Worm (Caenorhabditis elegans) whole organism, L4 larva: ENCODE results near the gene K11H12.10.

ENCODE experiments used
- Y105C5A.15 ChIP-seq: fragments of 200-800 bp; sonication (Bioruptor generic); IDR thresholded peaks from 2 replicates; pipeline ENCODE4 v1.3.6; 2022; ENCODE audit warnings: missing genetic modification characterization, missing compliant biosample characterization
- Y48G9A.11 ChIP-seq: fragments of 200-800 bp; sonication (Bioruptor generic); IDR thresholded peaks from 2 replicates; pipeline ENCODE4 v1.3.6; 2022; ENCODE audit warnings: missing genetic modification reagents, missing genetic modification characterization, missing compliant biosample characterization
- ZK337.2 ChIP-seq: fragments of 200-800 bp; sonication (Bioruptor generic); IDR thresholded peaks from 2 replicates; pipeline ENCODE4 v1.3.6; 2022; ENCODE audit warnings: missing genetic modification reagents, missing genetic modification characterization, missing compliant biosample characterization
- aha-1 ChIP-seq: fragments of 150-350 bp; peaks from one replicate; lab custom pipeline; 2014; ENCODE audit warnings: missing biosample characterization, missing genetic modification characterization
- ama-1 ChIP-seq: fragments of 150-350 bp; optimal IDR thresholded peaks from 2 replicates; lab custom pipeline; 2014; ENCODE audit warnings: inconsistent platforms, mixed read lengths
- arid-1 ChIP-seq: fragments of 200-800 bp; sonication (Bioruptor generic); conservative IDR thresholded peaks from 2 replicates; pipeline ENCODE4 v1.3.6; 2022; ENCODE audit warnings: missing genetic modification reagents, missing genetic modification characterization, missing compliant biosample characterization
- attf-4 ChIP-seq: sonication (generic microtip); optimal IDR thresholded peaks from 3 replicates; lab custom pipeline; 2017; ENCODE audit warnings: missing biosample characterization, missing genetic modification characterization
- ceh-28 ChIP-seq: fragments of 150-350 bp; optimal IDR thresholded peaks from 2 replicates; lab custom pipeline; 2014; ENCODE audit warnings: missing biosample characterization, missing genetic modification reagents, missing genetic modification characterization
- ceh-62 ChIP-seq: sonication (generic microtip); optimal IDR thresholded peaks from 2 replicates; lab custom pipeline; 2017; ENCODE audit warnings: missing biosample characterization, missing genetic modification characterization
- daf-16 ChIP-seq, 3 experiments: sonication (generic microtip); optimal IDR thresholded peaks; 2 replicates each; lab custom pipeline; 2016 to 2017; ENCODE audit warnings: missing genetic modification characterization in 3 of 3, missing genetic modification reagents in 3 of 3, mild to moderate bottlenecking in 2 of 3, missing compliant biosample characterization in 2 of 3, missing biosample characterization in 1 of 3, moderate library complexity in 1 of 3
- daf-19 ChIP-seq: fragments of 200-800 bp; sonication (Bioruptor generic); conservative IDR thresholded peaks from 2 replicates; pipeline ENCODE4 v1.3.6; 2022; ENCODE audit warnings: missing genetic modification characterization, missing compliant biosample characterization
- daf-8 ChIP-seq: fragments of 200-800 bp; sonication (Bioruptor generic); IDR thresholded peaks from 2 replicates; pipeline ENCODE4 v1.3.6; 2022; ENCODE audit warnings: missing genetic modification characterization, missing compliant biosample characterization
- dmd-8 ChIP-seq: fragments of 200-800 bp; sonication (Bioruptor generic); IDR thresholded peaks from 2 replicates; pipeline ENCODE4 v1.3.6; 2022; ENCODE audit warnings: missing genetic modification characterization, missing compliant biosample characterization
- duxl-1 ChIP-seq: sonication (generic microtip); optimal IDR thresholded peaks from 2 replicates; lab custom pipeline; 2016; ENCODE audit warnings: mild to moderate bottlenecking, missing genetic modification characterization, moderate library complexity, missing compliant biosample characterization; ENCODE audit not compliant: poor library complexity
- egl-43 ChIP-seq: fragments of 200-800 bp; sonication (Bioruptor generic); IDR thresholded peaks from 2 replicates; pipeline ENCODE4 v1.3.6; 2022; ENCODE audit warnings: missing genetic modification reagents, missing genetic modification characterization, missing compliant biosample characterization
- hif-1 ChIP-seq, 2 experiments: sonication (generic microtip); optimal IDR thresholded peaks; 2 replicates each; lab custom pipeline; 2016 to 2017; ENCODE audit warnings: missing compliant biosample characterization in 2 of 2, missing genetic modification characterization in 2 of 2, missing genetic modification reagents in 2 of 2, missing genotype in 2 of 2, mild to moderate bottlenecking in 1 of 2
- hlh-30 ChIP-seq: sonication (generic microtip); optimal IDR thresholded peaks from 2 replicates; lab custom pipeline; 2017; ENCODE audit warnings: antibody characterized with exemption, mild to moderate bottlenecking, missing genetic modification characterization, missing compliant biosample characterization; ENCODE audit not compliant: insufficient read depth
- hmg-1.1 ChIP-seq: fragments of 200-800 bp; sonication (Bioruptor generic); IDR thresholded peaks from 2 replicates; pipeline ENCODE4 v1.3.6; 2022; ENCODE audit warnings: missing genetic modification reagents, missing genetic modification characterization, missing compliant biosample characterization
- jun-1 ChIP-seq: fragments of 150-350 bp; optimal IDR thresholded peaks from 2 replicates; lab custom pipeline; 2014; ENCODE audit warnings: missing biosample characterization, missing genetic modification reagents, missing genetic modification characterization
- lin-1 ChIP-seq: fragments of 200-800 bp; sonication (Bioruptor generic); IDR thresholded peaks from 2 replicates; pipeline ENCODE4 v1.3.6; 2022; ENCODE audit warnings: missing genetic modification reagents, missing genetic modification characterization, missing compliant biosample characterization
- lin-13 ChIP-seq: fragments of 150-350 bp; optimal IDR thresholded peaks from 2 replicates; lab custom pipeline; 2014; ENCODE audit warnings: missing biosample characterization, missing genetic modification reagents, missing genetic modification characterization
- lin-39 ChIP-seq: fragments of 150-350 bp; optimal IDR thresholded peaks from 2 replicates; lab custom pipeline; 2014; ENCODE audit warnings: missing biosample characterization, missing genetic modification reagents, missing genetic modification characterization
- lsy-2 ChIP-seq, 2 experiments: fragments of 150-350 bp in 1 of 2; sonication (generic microtip) in 1 of 2; optimal IDR thresholded peaks; 2 replicates each; lab custom pipeline; 2014 to 2017; ENCODE audit warnings: missing biosample characterization in 2 of 2, missing genetic modification characterization in 2 of 2
- mdl-1 ChIP-seq, 2 experiments: fragments of 150-350 bp in 1 of 2; sonication (generic microtip) in 1 of 2; optimal IDR thresholded peaks; 2 replicates each; lab custom pipeline; 2014 to 2017; ENCODE audit warnings: missing biosample characterization in 2 of 2, missing genetic modification characterization in 2 of 2
- mep-1 ChIP-seq: fragments of 150-350 bp; sonication (generic microtip); optimal IDR thresholded peaks from 3 replicates; lab custom pipeline; 2014; ENCODE audit warnings: missing biosample characterization, missing genetic modification characterization
- mes-2 ChIP-seq: sonication (generic microtip); optimal IDR thresholded peaks from 2 replicates; lab custom pipeline; 2016; ENCODE audit warnings: missing genotype, mild to moderate bottlenecking, missing genetic modification characterization, missing compliant biosample characterization; ENCODE audit not compliant: poor library complexity, severe bottlenecking
- mxl-3 ChIP-seq: fragments of 200-800 bp; sonication (Bioruptor generic); optimal IDR thresholded peaks from 2 replicates; lab custom pipeline; 2018; ENCODE audit warnings: mild to moderate bottlenecking, missing genetic modification characterization, missing compliant biosample characterization
- nhr-11 ChIP-seq: fragments of 150-350 bp; optimal IDR thresholded peaks from 2 replicates; lab custom pipeline; 2014; ENCODE audit warnings: missing biosample characterization, missing genetic modification characterization
- nhr-42 ChIP-seq: fragments of 200-800 bp; sonication (Bioruptor generic); IDR thresholded peaks from 2 replicates; pipeline ENCODE4 v1.3.6; 2022; ENCODE audit warnings: missing genetic modification characterization, missing compliant biosample characterization
- nhr-6 ChIP-seq: fragments of 150-350 bp; optimal IDR thresholded peaks from 2 replicates; lab custom pipeline; 2014; ENCODE audit warnings: missing biosample characterization, missing genetic modification characterization
- pha-4 ChIP-seq, 2 experiments: fragments of 150-350 bp in 1 of 2; fragments of 200-800 bp in 1 of 2; sonication (Bioruptor generic) in 1 of 2; IDR thresholded peaks in 1 of 2; optimal IDR thresholded peaks in 1 of 2; 2 replicates each; pipeline versions ENCODE4 v1.3.6 to Lab custom; 2014 to 2022; ENCODE audit warnings: missing genetic modification characterization in 2 of 2, missing genetic modification reagents in 2 of 2, missing biosample characterization in 1 of 2, missing compliant biosample characterization in 1 of 2
- pqm-1 ChIP-seq: sonication (generic microtip); optimal IDR thresholded peaks from 2 replicates; lab custom pipeline; 2017; ENCODE audit warnings: missing biosample characterization, missing genetic modification characterization
- rbr-2 ChIP-seq: sonication (generic microtip); optimal IDR thresholded peaks from 2 replicates; lab custom pipeline; 2016; ENCODE audit warnings: missing genotype, missing genetic modification characterization, missing compliant biosample characterization
- saeg-2 ChIP-seq: fragments of 200-800 bp; sonication (Bioruptor generic); IDR thresholded peaks from 2 replicates; pipeline ENCODE4 v1.3.6; 2022; ENCODE audit warnings: missing genetic modification reagents, missing genetic modification characterization, missing compliant biosample characterization
- set-16 ChIP-seq: fragments of 200-800 bp; sonication (Bioruptor generic); IDR thresholded peaks from 2 replicates; pipeline ENCODE4 v1.3.6; 2022; ENCODE audit warnings: missing genetic modification reagents, missing genetic modification characterization, missing compliant biosample characterization
- snpc-1.2 ChIP-seq: fragments of 200-800 bp; sonication (Bioruptor generic); IDR thresholded peaks from 2 replicates; pipeline ENCODE4 v1.3.6; 2022; ENCODE audit warnings: missing genetic modification reagents, missing genetic modification characterization, missing compliant biosample characterization
- snpc-4 ChIP-seq: fragments of 150-350 bp; optimal IDR thresholded peaks from 2 replicates; lab custom pipeline; 2014; ENCODE audit warnings: missing biosample characterization, missing genetic modification characterization
- unc-39 ChIP-seq: sonication (generic microtip); optimal IDR thresholded peaks from 2 replicates; lab custom pipeline; 2017; ENCODE audit warnings: missing biosample characterization, missing genetic modification characterization
- zfp-2 ChIP-seq: sonication (generic microtip); optimal IDR thresholded peaks from 2 replicates; lab custom pipeline; 2016; ENCODE audit warnings: mild to moderate bottlenecking, missing genetic modification characterization, missing compliant biosample characterization
- zfp-3 ChIP-seq: fragments of 200-800 bp; sonication (Bioruptor generic); conservative IDR thresholded peaks from 2 replicates; pipeline ENCODE4 v1.3.6; 2022; ENCODE audit warnings: missing genetic modification reagents, missing genetic modification characterization, missing compliant biosample characterization

The K11H12.10 gene

ce11 chrIV:657932-658331 lies 17.9 kb upstream of the K11H12.10 start (continued):
- TF ChIP-seq ZK337.2 (GFP tag; lab: Robert Waterston, UW) (no peak), daf-8 (GFP tag; lab: Robert Waterston, UW) (no peak), arid-1 (GFP tag; lab: Robert Waterston, UW) (peak; percentile 63; the same call in 1 of the 2 replicates), saeg-2 (GFP tag; lab: Robert Waterston, UW) (no peak), hif-1 (tag; optimal IDR thresholded peaks at IDR 0.05; lab: Kevin White, UChicago) (no peak), nhr-6 (tag; lab: Kevin White, UChicago) (no peak), zfp-3 (GFP tag; lab: Robert Waterston, UW) (no peak), Y48G9A.11 (peak; percentile 68), mdl-1 (tag; optimal IDR thresholded peaks at IDR 0.05; lab: Kevin White, UChicago) (peak in 1 of 2 experiments; percentile 32), mep-1 (tag; lab: Kevin White, UChicago) (peak; percentile 66), lin-1 (peak; percentile 48; the same call in 1 of the 2 replicates), pha-4 (GFP tag; IDR thresholded peaks at IDR 0.05; lab: Robert Waterston, UW) (0 out of 2 replicates have a peak, but pooled peaks have one; percentile 23), pha-4 (tag; optimal IDR thresholded peaks at IDR 0.05; lab: Kevin White, UChicago) (no peak), ceh-62 (no peak), dmd-8 (0 out of 2 replicates have a peak, but pooled peaks have one; percentile 52), zfp-2 (tag; lab: Kevin White, UChicago) (no peak), mes-2 (peak; percentile 78), lin-13 (GFP tag; lab: Kevin White, UChicago) (peak; percentile 61), daf-19 (GFP tag; lab: Robert Waterston, UW) (no peak), unc-39 (tag; lab: Kevin White, UChicago) (no peak), snpc-4 (tag; lab: Kevin White, UChicago) (peak; percentile 92), pqm-1 (tag; lab: Kevin White, UChicago) (no peak), hmg-1.1 (GFP tag; lab: Robert Waterston, UW) (peak; percentile 61; the same call in 1 of the 2 replicates), lsy-2 (tag; optimal IDR thresholded peaks at IDR 0.05; lab: Kevin White, UChicago) (peak in 1 of 2 experiments; percentile 72), lin-39 (tag; lab: Kevin White, UChicago) (no peak), rbr-2 (tag; lab: Kevin White, UChicago) (no peak), duxl-1 (peak; percentile 70), jun-1 (tag; lab: Kevin White, UChicago) (no peak), nhr-11 (tag; lab: Kevin White, UChicago) (peak; percentile 3), egl-43 (GFP tag; lab: Robert Waterston, UW) (peak; percentile 66; the same call in 1 of the 2 replicates), hlh-30 (tag; lab: Kevin White, UChicago) (peak; percentile 60), mxl-3 (peak; percentile 2), snpc-1.2 (GFP tag; lab: Robert Waterston, UW) (peak; percentile 48; the same call in 1 of the 2 replicates), set-16 (GFP tag; lab: Robert Waterston, UW) (peak; percentile 44), Y105C5A.15 (no peak), attf-4 (tag; lab: Kevin White, UChicago) (no peak), nhr-42 (GFP tag; lab: Robert Waterston, UW) (peak; percentile 50; the same call in 1 of the 2 replicates)

ce11 chrIV:658497-659177 lies 17.2 kb upstream of the K11H12.10 start:
- TF ChIP-seq daf-16 (GFP tag; optimal IDR thresholded peaks at IDR 0.05; lab: Kevin White, UChicago), result no peak
- peak; percentile 29 for TF ChIP-seq daf-16 (tag; optimal IDR thresholded peaks at IDR 0.05; lab: Kevin White, UChicago)
- peak; percentile 85 for TF ChIP-seq aha-1 (tag; lab: Kevin White, UChicago)
- TF ChIP-seq hif-1 (tag; optimal IDR thresholded peaks at IDR 0.05; lab: Kevin White, UChicago), result peak in 1 of 2 experiments; percentile 15
- peak; percentile 69 for TF ChIP-seq ama-1
- no peak for TF ChIP-seq lin-39 (tag; lab: Kevin White, UChicago)
- no peak for TF ChIP-seq ceh-28
- peak; percentile 2 for TF ChIP-seq mes-2
